Fruit fly (Drosophila melanogaster) whole organism, embryonic: ENCODE data around the gene GluRIID.
A peak's percentile ranks its signal among the peaks of the same experiment; 100 is the strongest.

Source experiments
- Adf1 ChIP-seq: fragments of 200-800 bp; sonication (Bioruptor generic); IDR thresholded peaks from 2 replicates; pipeline ENCODE4 v1.3.6; 2022; ENCODE audit warnings: missing biosample characterization, missing genetic modification characterization
- Antp ChIP-seq: fragments of 200-800 bp; sonication (Bioruptor generic); optimal IDR thresholded peaks from 3 replicates; lab custom pipeline; 2016; ENCODE audit warnings: missing biosample characterization, missing genetic modification characterization
- Atf3 ChIP-seq: fragments of 200-800 bp; sonication (Bioruptor generic); optimal IDR thresholded peaks from 3 replicates; lab custom pipeline; 2016; ENCODE audit warnings: missing biosample characterization, missing genetic modification characterization
- Bdp1 ChIP-seq: fragments of 200-800 bp; sonication (Bioruptor generic); optimal IDR thresholded peaks from 3 replicates; lab custom pipeline; 2016; ENCODE audit warnings: missing biosample characterization, missing genetic modification characterization
- Blimp-1 ChIP-seq: fragments of 200-800 bp; sonication (Bioruptor generic); optimal IDR thresholded peaks from 3 replicates; lab custom pipeline; 2018; ENCODE audit warnings: missing biosample characterization, missing genetic modification characterization, mild to moderate bottlenecking, moderate library complexity, missing genetic modification reagents
- Bteb2 ChIP-seq: fragments of 200-800 bp; sonication (Bioruptor generic); optimal IDR thresholded peaks from 2 replicates; lab custom pipeline; 2016; ENCODE audit warnings: missing biosample characterization, missing genetic modification characterization
- C15 ChIP-seq: fragments of 200-800 bp; sonication (Bioruptor generic); IDR thresholded peaks from 3 replicates; pipeline ENCODE4 v1.3.6; 2022; ENCODE audit warnings: missing biosample characterization, missing genetic modification characterization
- CG10543 ChIP-seq: fragments of 200-800 bp; sonication (Bioruptor generic); optimal IDR thresholded peaks from 3 replicates; lab custom pipeline; 2017; ENCODE audit warnings: missing biosample characterization, mild to moderate bottlenecking, missing genetic modification characterization, moderate library complexity
- CG11093 ChIP-seq: fragments of 200-800 bp; sonication (Bioruptor generic); IDR thresholded peaks from 3 replicates; pipeline ENCODE4 v1.3.6; 2022; ENCODE audit warnings: missing biosample characterization, missing genetic modification characterization
- CG11398 ChIP-seq: fragments of 200-800 bp; sonication (Bioruptor generic); optimal IDR thresholded peaks from 2 replicates; lab custom pipeline; 2016; ENCODE audit warnings: missing biosample characterization, missing genetic modification characterization
- CG11560 ChIP-seq: fragments of 200-800 bp; sonication (Bioruptor generic); IDR thresholded peaks from 3 replicates; pipeline ENCODE4 v1.3.6; 2022; ENCODE audit warnings: missing biosample characterization, missing genetic modification characterization
- CG12071 ChIP-seq: fragments of 200-800 bp; sonication (Bioruptor generic); optimal IDR thresholded peaks from 3 replicates; lab custom pipeline; 2018; ENCODE audit warnings: missing biosample characterization, mild to moderate bottlenecking, missing genetic modification characterization
- CG1233 ChIP-seq: fragments of 200-800 bp; sonication (Bioruptor generic); optimal IDR thresholded peaks from 4 replicates; lab custom pipeline; 2018; ENCODE audit warnings: missing biosample characterization, mild to moderate bottlenecking, missing genetic modification characterization
- CG12744 ChIP-seq: fragments of 200-800 bp; sonication (Bioruptor generic); optimal IDR thresholded peaks from 2 replicates; lab custom pipeline; 2016; ENCODE audit warnings: missing biosample characterization, missing genetic modification characterization
- CG12769 ChIP-seq: fragments of 200-800 bp; sonication (Bioruptor generic); optimal IDR thresholded peaks from 2 replicates; lab custom pipeline; 2019; ENCODE audit warnings: missing biosample characterization, mild to moderate bottlenecking, missing genetic modification characterization, moderate library complexity
- CG13287 ChIP-seq: fragments of 200-800 bp; sonication (Bioruptor generic); IDR thresholded peaks from 2 replicates; pipeline ENCODE4 v1.3.6; 2022; ENCODE audit warnings: missing biosample characterization, missing genetic modification characterization; ENCODE audit not compliant: partially characterized antibody
- CG15479 ChIP-seq: fragments of 200-800 bp; sonication (Bioruptor generic); optimal IDR thresholded peaks from 3 replicates; lab custom pipeline; 2019; ENCODE audit warnings: missing biosample characterization, mild to moderate bottlenecking, missing genetic modification characterization, moderate library complexity
- CG17385 ChIP-seq: fragments of 200-800 bp; sonication (Bioruptor generic); optimal IDR thresholded peaks from 3 replicates; lab custom pipeline; 2018; ENCODE audit warnings: missing biosample characterization, mild to moderate bottlenecking, missing genetic modification characterization
- CG2712 ChIP-seq: fragments of 200-800 bp; optimal IDR thresholded peaks from 3 replicates; lab custom pipeline; 2019; ENCODE audit warnings: missing biosample characterization, mild to moderate bottlenecking, missing genetic modification characterization, moderate library complexity
- CG31365 ChIP-seq: fragments of 200-800 bp; sonication (Bioruptor generic); optimal IDR thresholded peaks from 2 replicates; lab custom pipeline; 2018; ENCODE audit warnings: missing biosample characterization, mild to moderate bottlenecking, missing genetic modification characterization
- CG3847 ChIP-seq: fragments of 200-800 bp; sonication (Bioruptor generic); IDR thresholded peaks from 2 replicates; pipeline ENCODE4 v1.3.6; 2022; ENCODE audit warnings: missing biosample characterization, missing genetic modification characterization
- CG6175 ChIP-seq: fragments of 200-800 bp; sonication (Bioruptor generic); IDR thresholded peaks from 3 replicates; pipeline ENCODE4 v1.3.6; 2022; ENCODE audit warnings: missing biosample characterization, missing genetic modification characterization
- CG6254 ChIP-seq: fragments of 200-800 bp; sonication (Bioruptor generic); optimal IDR thresholded peaks from 3 replicates; lab custom pipeline; 2017; ENCODE audit warnings: mild to moderate bottlenecking, missing biosample characterization, missing genetic modification reagents, missing genetic modification characterization
- CG6654 ChIP-seq: fragments of 200-800 bp; sonication (Bioruptor generic); optimal IDR thresholded peaks from 2 replicates; lab custom pipeline; 2017; ENCODE audit warnings: missing biosample characterization, mild to moderate bottlenecking, missing genetic modification characterization
- CG7357 ChIP-seq: fragments of 200-800 bp; sonication (Bioruptor generic); IDR thresholded peaks from 3 replicates; pipeline ENCODE4 v1.3.6; 2022; ENCODE audit warnings: missing biosample characterization, missing genetic modification characterization
- Drgx ChIP-seq: fragments of 200-800 bp; sonication (Bioruptor generic); IDR thresholded peaks from 2 replicates; pipeline ENCODE4 v1.3.6; 2022; ENCODE audit warnings: missing biosample characterization, missing genetic modification characterization
- Elba2 ChIP-seq: fragments of 200-800 bp; sonication (Bioruptor generic); optimal IDR thresholded peaks from 3 replicates; lab custom pipeline; 2016; ENCODE audit warnings: missing biosample characterization, missing genetic modification characterization
- Hr51 ChIP-seq, 2 experiments: fragments of 200-800 bp; sonication (Bioruptor generic); optimal IDR thresholded peaks; 2 replicates in 1 of 2; 3 replicates in 1 of 2; lab custom pipeline; 2016 to 2018; ENCODE audit warnings: missing biosample characterization in 2 of 2, missing genetic modification characterization in 2 of 2, mild to moderate bottlenecking in 1 of 2, moderate library complexity in 1 of 2
- Hr78 ChIP-seq, 2 experiments: fragments of 200-800 bp in 1 of 2; fragments of >200 bp in 1 of 2; sonication (Bioruptor generic) in 1 of 2; optimal IDR thresholded peaks; 2 replicates each; lab custom pipeline; 2017 to 2019; ENCODE audit warnings: missing biosample characterization in 2 of 2, missing genetic modification characterization in 2 of 2, mild to moderate bottlenecking in 1 of 2, moderate library complexity in 1 of 2
- Mad ChIP-seq: fragments of 200-800 bp; sonication (Bioruptor generic); optimal IDR thresholded peaks from 2 replicates; lab custom pipeline; 2016; ENCODE audit warnings: missing biosample characterization, missing genetic modification characterization
- Nf-YC ChIP-seq: fragments of 200-800 bp; optimal IDR thresholded peaks from 3 replicates; lab custom pipeline; 2019; ENCODE audit warnings: missing biosample characterization, mild to moderate bottlenecking, missing genetic modification characterization, moderate library complexity
- Oaz ChIP-seq: fragments of 200-800 bp; sonication (Bioruptor generic); IDR thresholded peaks from 2 replicates; pipeline ENCODE4 v1.3.6; 2022; ENCODE audit warnings: missing biosample characterization, missing genetic modification characterization
- Oli ChIP-seq: fragments of 200-800 bp; sonication (Bioruptor generic); optimal IDR thresholded peaks from 2 replicates; lab custom pipeline; 2018; ENCODE audit warnings: missing biosample characterization, mild to moderate bottlenecking, missing genetic modification characterization, moderate library complexity
- Pdp1 ChIP-seq, 2 experiments: fragments of 200-800 bp; sonication (Bioruptor generic); optimal IDR thresholded peaks; 3 replicates each; lab custom pipeline; 2016; ENCODE audit warnings: missing biosample characterization in 2 of 2, missing genetic modification characterization in 2 of 2, mild to moderate bottlenecking in 1 of 2, moderate library complexity in 1 of 2
- Poxn ChIP-seq: fragments of 200-800 bp; sonication (Bioruptor generic); IDR thresholded peaks from 2 replicates; pipeline ENCODE4 v1.3.6; 2022; ENCODE audit warnings: missing biosample characterization, missing genetic modification characterization
- ap ChIP-seq: fragments of 200-800 bp; sonication (Bioruptor generic); IDR thresholded peaks from 2 replicates; pipeline ENCODE4 v1.3.6; 2022; ENCODE audit warnings: missing biosample characterization, missing genetic modification characterization
- ato ChIP-seq: fragments of 200-800 bp; sonication (Bioruptor generic); IDR thresholded peaks from 2 replicates; pipeline ENCODE4 v1.3.6; 2022; ENCODE audit warnings: missing biosample characterization, missing genetic modification characterization; ENCODE audit not compliant: partially characterized antibody
- btn ChIP-seq: fragments of 200-800 bp; sonication (Bioruptor generic); optimal IDR thresholded peaks from 2 replicates; lab custom pipeline; 2016; ENCODE audit warnings: missing biosample characterization, missing genetic modification characterization
- cad ChIP-seq: fragments of >200 bp; optimal IDR thresholded peaks from 2 replicates; lab custom pipeline; 2017; ENCODE audit warnings: missing biosample characterization, missing genetic modification characterization
- ind ChIP-seq: fragments of 200-800 bp; sonication (Bioruptor generic); optimal IDR thresholded peaks from 3 replicates; lab custom pipeline; 2016; ENCODE audit warnings: missing biosample characterization, missing genetic modification characterization
- inv ChIP-seq: fragments of 200-800 bp; sonication (Bioruptor generic); IDR thresholded peaks from 2 replicates; pipeline ENCODE4 v1.3.6; 2022; ENCODE audit warnings: missing biosample characterization, missing genetic modification characterization; ENCODE audit not compliant: partially characterized antibody
- lab ChIP-seq: fragments of 200-800 bp; sonication (Bioruptor generic); optimal IDR thresholded peaks from 3 replicates; lab custom pipeline; 2017; ENCODE audit warnings: missing biosample characterization, missing genetic modification characterization, mild to moderate bottlenecking, moderate library complexity, missing genetic modification reagents
- lilli ChIP-seq: fragments of 200-800 bp; sonication (Bioruptor generic); optimal IDR thresholded peaks from 3 replicates; lab custom pipeline; 2016; ENCODE audit warnings: missing biosample characterization, missing genetic modification characterization
- pnt ChIP-seq: fragments of 200-800 bp; sonication (Bioruptor generic); optimal IDR thresholded peaks from 3 replicates; lab custom pipeline; 2016; ENCODE audit warnings: missing biosample characterization, missing genetic modification characterization
- salm ChIP-seq: fragments of 200-800 bp; sonication (Bioruptor generic); optimal IDR thresholded peaks from 2 replicates; lab custom pipeline; 2018; ENCODE audit warnings: missing biosample characterization, mild to moderate bottlenecking, missing genetic modification characterization
- schlank ChIP-seq: fragments of 200-800 bp; sonication (Bioruptor generic); optimal IDR thresholded peaks from 2 replicates; lab custom pipeline; 2018; ENCODE audit warnings: missing biosample characterization, mild to moderate bottlenecking, missing genetic modification characterization
- sd ChIP-seq: fragments of 200-800 bp; sonication (Bioruptor generic); optimal IDR thresholded peaks from 3 replicates; lab custom pipeline; 2018; ENCODE audit warnings: missing biosample characterization, mild to moderate bottlenecking, missing genetic modification characterization, moderate library complexity
- sima ChIP-seq: fragments of 200-800 bp; sonication (Bioruptor generic); optimal IDR thresholded peaks from 2 replicates; lab custom pipeline; 2016; ENCODE audit warnings: missing biosample characterization, missing genetic modification characterization
- tup ChIP-seq: fragments of 200-800 bp; sonication (Bioruptor generic); optimal IDR thresholded peaks from 2 replicates; lab custom pipeline; 2016; ENCODE audit warnings: missing biosample characterization, mild to moderate bottlenecking, missing genetic modification characterization, moderate library complexity
- z ChIP-seq: fragments of 200-800 bp; sonication (Bioruptor generic); IDR thresholded peaks from 3 replicates; pipeline ENCODE4 v1.3.6; 2022; ENCODE audit warnings: missing biosample characterization, missing genetic modification characterization

GluRIID gene

DNA sequence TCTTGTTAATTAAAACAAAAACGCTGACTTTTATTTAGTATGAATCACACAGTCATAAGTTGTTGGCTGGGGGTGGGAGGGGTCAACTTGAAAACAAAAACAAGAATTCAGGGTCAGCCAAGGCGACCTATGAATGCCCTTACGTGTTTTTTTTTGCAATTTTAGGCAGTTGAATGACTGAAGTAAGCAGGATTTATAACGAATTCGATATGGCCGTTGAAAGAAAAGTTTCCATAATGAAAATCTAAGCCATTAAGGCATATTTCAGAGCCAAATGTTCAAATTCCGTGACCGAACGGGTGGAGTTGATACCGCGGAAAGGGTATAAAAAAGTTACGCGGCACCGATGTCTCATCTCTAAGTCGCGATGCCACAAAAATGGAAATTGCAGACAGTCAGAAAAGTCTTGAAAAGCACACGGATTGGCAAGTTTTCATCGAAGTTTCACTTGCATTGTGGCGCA is 18.2 kb downstream of the GluRIID start (continued):
- TF ChIP-seq CG11560 (tag; lab: Robert Waterston, UW) (peak; percentile 38; the same call in 1 of the 3 replicates), sima (peak; percentile 13), CG1233 (GFP tag; lab: Kevin White, UChicago) (no peak), btn (GFP tag; lab: Kevin White, UChicago) (no peak), Oli (tag; lab: Kevin White, UChicago) (no peak), Nf-YC (no peak), cad (GFP tag; lab: Kevin White, UChicago) (no peak), CG7357 (GFP tag; lab: Robert Waterston, UW) (peak; percentile 47; the same call in 1 of the 3 replicates), CG6175 (GFP tag; lab: Robert Waterston, UW) (no peak), Atf3 (GFP tag; lab: Kevin White, UChicago) (peak; percentile 50), Blimp-1 (GFP tag; lab: Kevin White, UChicago) (no peak), CG11398 (peak; percentile 43), Elba2 (GFP tag; lab: Kevin White, UChicago) (no peak), z (GFP tag; lab: Robert Waterston, UW) (no peak), lilli (GFP tag; lab: Kevin White, UChicago) (peak; percentile 79), sd (tag; lab: Kevin White, UChicago) (no peak), ind (peak; percentile 80), Hr78 (GFP tag; optimal IDR thresholded peaks at IDR 0.05; lab: Kevin White, UChicago) (peak in 1 of 2 experiments; percentile 93), ap (0 out of 2 replicates have a peak, but pooled peaks have one; percentile 12), Pdp1 (GFP tag; optimal IDR thresholded peaks at IDR 0.05; lab: Kevin White, UChicago) (peak; percentile 75 to 90), CG10543 (GFP tag; lab: Kevin White, UChicago) (peak; percentile 63), Drgx (peak; percentile 64), Oaz (GFP tag; lab: Robert Waterston, UW) (0 out of 2 replicates have a peak, but pooled peaks have one; percentile 6), Bteb2 (GFP tag; lab: Kevin White, UChicago) (peak; percentile 64), CG11093 (GFP tag; lab: Robert Waterston, UW) (0 out of 3 replicates have a peak, but pooled peaks have one; percentile 39), inv (GFP tag; lab: Robert Waterston, UW) (no peak), CG12071 (GFP tag; lab: Kevin White, UChicago) (no peak), Adf1 (peak; percentile 23), CG12769 (tag; lab: Kevin White, UChicago) (no peak), CG2712 (tag; lab: Kevin White, UChicago) (no peak), Poxn (GFP tag; lab: Robert Waterston, UW) (no peak), CG31365 (tag; lab: Kevin White, UChicago) (no peak), tup (GFP tag; lab: Kevin White, UChicago) (peak; percentile 9), Bdp1 (GFP tag; lab: Kevin White, UChicago) (peak; percentile 11), Antp (GFP tag; lab: Kevin White, UChicago) (peak; percentile 84), CG12744 (GFP tag; lab: Kevin White, UChicago) (no peak), pnt (GFP tag; lab: Kevin White, UChicago) (peak; percentile 44), CG15479 (GFP tag; lab: Kevin White, UChicago) (no peak), schlank (tag; lab: Kevin White, UChicago) (peak; percentile 60), salm (tag; lab: Kevin White, UChicago) (no peak), CG13287 (GFP tag; lab: Robert Waterston, UW) (no peak; the same call in 1 of the 2 replicates), ato (GFP tag; lab: Robert Waterston, UW) (no peak), CG6254 (GFP tag; lab: Kevin White, UChicago) (no peak), C15 (GFP tag; lab: Robert Waterston, UW) (no peak), CG17385 (GFP tag; lab: Kevin White, UChicago) (no peak), CG3847 (GFP tag; lab: Robert Waterston, UW) (peak; percentile 57), Hr51 (GFP tag; optimal IDR thresholded peaks at IDR 0.05; lab: Kevin White, UChicago) (peak in 1 of 2 experiments; percentile 55), CG6654 (no peak), Mad (GFP tag; lab: Kevin White, UChicago) (peak; percentile 26), lab (no peak)
